Worm (Caenorhabditis elegans) whole organism, late embryonic: ENCODE results near the gene rml-1.

Experiments
- C38D4.7 ChIP-seq: fragments of 200-800 bp; sonication (Bioruptor generic); optimal IDR thresholded peaks from 2 replicates; lab custom pipeline; 2018; ENCODE audit warnings: mild to moderate bottlenecking, missing genetic modification characterization, moderate library complexity, missing compliant biosample characterization
- ceh-22 ChIP-seq: sonication (generic microtip); optimal IDR thresholded peaks from 2 replicates; lab custom pipeline; 2017; ENCODE audit warnings: missing biosample characterization, missing genetic modification characterization
- ceh-9 ChIP-seq: sonication (generic microtip); optimal IDR thresholded peaks from 2 replicates; lab custom pipeline; 2016; ENCODE audit warnings: mild to moderate bottlenecking, missing genetic modification characterization, inconsistent platforms, missing compliant biosample characterization
- dmd-4 ChIP-seq: sonication (generic microtip); optimal IDR thresholded peaks from 2 replicates; lab custom pipeline; 2016; ENCODE audit warnings: borderline replicate concordance, missing genetic modification characterization, missing compliant biosample characterization
- elt-2 ChIP-seq: sonication (generic microtip); optimal IDR thresholded peaks from 2 replicates; lab custom pipeline; 2016; ENCODE audit warnings: missing genetic modification reagents, missing genetic modification characterization, missing compliant biosample characterization
- hlh-6 ChIP-seq: sonication (generic microtip); optimal IDR thresholded peaks from 2 replicates; lab custom pipeline; 2016; ENCODE audit warnings: missing genotype, missing genetic modification characterization, missing compliant biosample characterization
- lim-6 ChIP-seq: sonication (generic microtip); optimal IDR thresholded peaks from 2 replicates; lab custom pipeline; 2016; ENCODE audit warnings: missing genetic modification characterization, missing compliant biosample characterization
- nfya-1 ChIP-seq: sonication (generic microtip); optimal IDR thresholded peaks from 2 replicates; lab custom pipeline; 2017; ENCODE audit warnings: missing genetic modification characterization, mild to moderate bottlenecking, missing compliant biosample characterization, antibody characterized with exemption, moderate library complexity
- odd-2 ChIP-seq: sonication (generic microtip); optimal IDR thresholded peaks from 2 replicates; lab custom pipeline; 2017; ENCODE audit warnings: antibody characterized with exemption, mild to moderate bottlenecking, missing genetic modification characterization, missing compliant biosample characterization
- pag-3 ChIP-seq: sonication (generic microtip); optimal IDR thresholded peaks from 2 replicates; lab custom pipeline; 2016; ENCODE audit warnings: missing compliant biosample characterization, missing genetic modification characterization, borderline replicate concordance
- ref-2 ChIP-seq: sonication (generic microtip); optimal IDR thresholded peaks from 2 replicates; lab custom pipeline; 2016; ENCODE audit warnings: missing genetic modification characterization, missing compliant biosample characterization
- tbx-2 ChIP-seq: sonication (generic microtip); optimal IDR thresholded peaks from 2 replicates; lab custom pipeline; 2016; ENCODE audit warnings: missing genetic modification characterization, missing compliant biosample characterization
- unc-86 ChIP-seq: sonication (generic microtip); optimal IDR thresholded peaks from 2 replicates; lab custom pipeline; 2016; ENCODE audit warnings: missing genetic modification characterization, missing compliant biosample characterization

ce11 chrIII:13742028-13742427, 25.9 kb downstream of the rml-1 start:
- TF ChIP-seq C38D4.7 (GFP tag; lab: Kevin White, UChicago) (no peak), tbx-2 (tag; lab: Kevin White, UChicago) (no peak), nfya-1 (no peak), pag-3 (tag; lab: Kevin White, UChicago) (no peak), lim-6 (tag; lab: Kevin White, UChicago) (no peak), odd-2 (tag; lab: Kevin White, UChicago) (no peak), unc-86 (no peak), hlh-6 (no peak), ref-2 (tag; lab: Kevin White, UChicago) (no peak), ceh-9 (no peak), ceh-22 (tag; lab: Kevin White, UChicago) (no peak), elt-2 (tag; lab: Kevin White, UChicago) (no peak), dmd-4 (tag; lab: Kevin White, UChicago) (no peak)
